Fruit fly (Drosophila melanogaster) whole organism, wandering third instar larva: ENCODE data around the gene Ork1.

Experiments
- Abd-B ChIP-seq: fragments of >200 bp; optimal IDR thresholded peaks from 2 replicates; lab custom pipeline; 2017; ENCODE audit warnings: missing biosample characterization, missing genetic modification characterization
- CG9705 ChIP-seq: fragments of 200-800 bp; sonication (Bioruptor generic); optimal IDR thresholded peaks from 2 replicates; lab custom pipeline; 2018; ENCODE audit warnings: missing biosample characterization, mild to moderate bottlenecking, missing genetic modification characterization
- CrebA ChIP-seq: fragments of 200-800 bp; sonication (Bioruptor generic); optimal IDR thresholded peaks from 2 replicates; lab custom pipeline; 2016; ENCODE audit warnings: missing biosample characterization, mild to moderate bottlenecking, missing genetic modification characterization, borderline replicate concordance
- GATAd ChIP-seq: sonication (Bioruptor generic); optimal IDR thresholded peaks from 2 replicates; lab custom pipeline; 2016; ENCODE audit warnings: missing biosample characterization, missing genetic modification characterization
- Jra ChIP-seq: sonication (Bioruptor generic); optimal IDR thresholded peaks from 2 replicates; lab custom pipeline; 2016; ENCODE audit warnings: missing biosample characterization, missing genetic modification characterization
- Myc ChIP-seq: fragments of >200 bp; optimal IDR thresholded peaks from 2 replicates; lab custom pipeline; 2017
- br ChIP-seq: fragments of 200-800 bp; sonication (Bioruptor generic); optimal IDR thresholded peaks from 2 replicates; lab custom pipeline; 2016; ENCODE audit warnings: missing biosample characterization, missing genetic modification characterization
- dl ChIP-seq, 2 experiments: fragments of 175-275, 200-275 bp in 1 of 2; fragments of 200-275 bp in 1 of 2; sonication (Bioruptor generic); optimal IDR thresholded peaks; lab custom pipeline; 2018; ENCODE audit warnings: mild to moderate bottlenecking in 2 of 2, missing biosample characterization in 2 of 2, missing genetic modification characterization in 2 of 2, moderate library complexity in 2 of 2; ENCODE audit not compliant: partially characterized antibody in 2 of 2, insufficient read depth in 1 of 2
- ey ChIP-seq: fragments of 200-800 bp; sonication (Bioruptor generic); optimal IDR thresholded peaks from 2 replicates; lab custom pipeline; 2016; ENCODE audit warnings: missing biosample characterization, missing genetic modification characterization
- jim ChIP-seq: fragments of 175-275, 200-325 bp; sonication (Bioruptor generic); optimal IDR thresholded peaks from 2 replicates; lab custom pipeline; 2016; ENCODE audit warnings: missing biosample characterization, mild to moderate bottlenecking, missing genetic modification characterization
- psq ChIP-seq: fragments of 200-800 bp; sonication (Bioruptor generic); optimal IDR thresholded peaks from 3 replicates; lab custom pipeline; 2017; ENCODE audit warnings: missing biosample characterization, mild to moderate bottlenecking, missing genetic modification characterization, moderate library complexity
- tai ChIP-seq: sonication (Bioruptor generic); optimal IDR thresholded peaks from 2 replicates; lab custom pipeline; 2016; ENCODE audit warnings: missing biosample characterization, missing genetic modification characterization
- usp ChIP-seq: fragments of >200 bp; optimal IDR thresholded peaks from 2 replicates; lab custom pipeline; 2017; ENCODE audit warnings: missing biosample characterization, missing genetic modification characterization
- woc ChIP-seq: sonication (Bioruptor generic); optimal IDR thresholded peaks from 2 replicates; lab custom pipeline; 2016; ENCODE audit warnings: missing biosample characterization, mild to moderate bottlenecking, missing genetic modification characterization

DNA sequence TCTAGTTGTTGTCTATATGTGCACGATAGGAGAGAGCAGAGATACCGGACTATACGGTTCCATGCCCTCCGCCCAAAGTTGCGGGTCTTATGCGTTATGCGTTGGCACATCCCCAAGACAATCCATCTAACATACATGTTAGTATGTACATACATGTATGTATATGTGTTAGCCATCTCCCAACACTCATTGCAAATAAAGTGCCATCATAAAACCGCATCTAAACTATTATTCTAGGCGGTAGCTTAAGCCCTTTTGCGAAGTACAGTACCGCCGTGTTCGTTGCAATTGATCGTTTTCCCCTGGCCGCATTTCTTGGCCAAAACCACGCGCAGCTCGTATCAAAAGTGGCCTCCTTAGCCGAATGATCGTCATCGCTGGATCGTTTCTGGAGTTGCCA, 4.6 kb downstream of the Ork1 start:
- TF ChIP-seq Jra (GFP tag; lab: Kevin White, UChicago) (no peak), Abd-B (no peak), jim (GFP tag; lab: Kevin White, UChicago) (no peak), woc (GFP tag; lab: Kevin White, UChicago) (no peak), GATAd (GFP tag; lab: Kevin White, UChicago) (no peak), Myc (lab: Kevin White, UChicago) (no peak), CrebA (no peak), dl (GFP tag; optimal IDR thresholded peaks at IDR 0.05; lab: Kevin White, UChicago; ENCODE audit: insufficient read depth in 1 of 2, partially characterized antibody in 2 of 2) (no peak), ey (GFP tag; lab: Kevin White, UChicago) (peak; percentile 18), psq (GFP tag; lab: Kevin White, UChicago) (no peak), usp (GFP tag; lab: Kevin White, UChicago) (no peak), tai (GFP tag; lab: Kevin White, UChicago) (no peak), CG9705 (GFP tag; lab: Kevin White, UChicago) (no peak), br (GFP tag; lab: Kevin White, UChicago) (peak; percentile 21)
